Worm (Caenorhabditis elegans) whole organism, midembryonic: ENCODE measurements around the gene Y39A1A.27.

ENCODE experiments used
- T22C8.4 ChIP-seq: fragments of 200-800 bp; sonication (Bioruptor generic); IDR thresholded peaks from 2 replicates; pipeline ENCODE4 v1.3.6; 2022; ENCODE audit warnings: missing genetic modification characterization, missing compliant biosample characterization
- cog-1 ChIP-seq: sonication (generic microtip); optimal IDR thresholded peaks from 2 replicates; lab custom pipeline; 2016; ENCODE audit warnings: missing genetic modification characterization, missing compliant biosample characterization
- flt-1 ChIP-seq: fragments of 200-800 bp; sonication (Bioruptor generic); IDR thresholded peaks from 2 replicates; pipeline ENCODE4 v1.3.6; 2022; ENCODE audit warnings: missing genetic modification characterization, missing compliant biosample characterization
- med-1 ChIP-seq: sonication (generic microtip); optimal IDR thresholded peaks from 2 replicates; lab custom pipeline; 2017; ENCODE audit warnings: missing genetic modification characterization, mild to moderate bottlenecking, missing compliant biosample characterization, antibody characterized with exemption, missing genetic modification reagents; ENCODE audit not compliant: insufficient read depth
- ztf-23 ChIP-seq: fragments of 200-800 bp; sonication (Bioruptor generic); IDR thresholded peaks from 2 replicates; pipeline ENCODE4 v1.3.6; 2022; ENCODE audit warnings: missing genetic modification reagents, missing genetic modification characterization, missing compliant biosample characterization

ce11 chrIII:10646094-10646493 lies 7.3 kb downstream of the Y39A1A.27 start, which contains the start of gene orc-4:
- no peak for TF ChIP-seq flt-1
- TF ChIP-seq ztf-23, result no peak
- TF ChIP-seq cog-1 (tag; lab: Kevin White, UChicago), result no peak
- TF ChIP-seq T22C8.4, result no peak
- TF ChIP-seq med-1, result no peak
